Worm (Caenorhabditis elegans): ENCODE results near the gene C01G10.6.

ce11 chrV:15069435-15069985, 17.9 kb upstream of the C01G10.6 start:
- no peak for TF ChIP-seq ceh-82 (tag; optimal IDR thresholded peaks at IDR 0.05)
- no peak for TF ChIP-seq unc-62 (GFP tag; optimal IDR thresholded peaks at IDR 0.05)
- no peak for TF ChIP-seq snpc-4 (tag; optimal IDR thresholded peaks at IDR 0.05)
- TF ChIP-seq blmp-1 (tag; optimal IDR thresholded peaks at IDR 0.05; ENCODE audit: insufficient read depth), result no peak
- TF ChIP-seq unc-39 (tag; optimal IDR thresholded peaks at IDR 0.05), result no peak
- no peak for TF ChIP-seq nhr-21 (tag; optimal IDR thresholded peaks at IDR 0.05)
- no peak for TF ChIP-seq ama-1 (optimal IDR thresholded peaks at IDR 0.05)
- no peak for TF ChIP-seq R02D3.7 (tag; optimal IDR thresholded peaks at IDR 0.05)
- TF ChIP-seq fos-1 (tag; optimal IDR thresholded peaks at IDR 0.05), result no peak

Data from whole organism, L2 larva.